Worm (Caenorhabditis elegans) whole organism, mixed stage, embryonic: ENCODE measurements around the gene Y4C6B.7.

Experiments
- flh-1 ChIP-seq: fragments of 200-800 bp; sonication (Bioruptor generic); optimal IDR thresholded peaks from 2 replicates; lab custom pipeline; 2018; ENCODE audit warnings: mild to moderate bottlenecking, missing genetic modification characterization, moderate library complexity, missing compliant biosample characterization
- ztf-11 ChIP-seq: fragments of 150-350 bp; optimal IDR thresholded peaks from 2 replicates; lab custom pipeline; 2014; ENCODE audit warnings: missing biosample characterization, missing genetic modification characterization

- no peak for TF ChIP-seq flh-1 (GFP tag; lab: Kevin White, UChicago)
- no peak for TF ChIP-seq ztf-11 (tag; lab: Kevin White, UChicago)
These were observed 9.1 kb downstream of the Y4C6B.7 start for ce11 chrIV:5344168-5344567.
